Fruit fly (Drosophila melanogaster) whole organism, wandering third instar larva: ENCODE data around the gene Mvl.

Experiments used
- CG32264 ChIP-seq: fragments of 200-800 bp; sonication (Bioruptor generic); optimal IDR thresholded peaks from 2 replicates; lab custom pipeline; 2016; ENCODE audit warnings: missing biosample characterization, missing genetic modification characterization
- Dfd ChIP-seq: fragments of >200 bp; optimal IDR thresholded peaks from 2 replicates; lab custom pipeline; 2017; ENCODE audit warnings: missing biosample characterization, missing genetic modification characterization
- GATAd ChIP-seq: sonication (Bioruptor generic); optimal IDR thresholded peaks from 2 replicates; lab custom pipeline; 2016; ENCODE audit warnings: missing biosample characterization, missing genetic modification characterization
- Hr83 ChIP-seq: fragments of 200-300 bp; sonication (Bioruptor generic); optimal IDR thresholded peaks from 2 replicates; lab custom pipeline; 2016; ENCODE audit warnings: missing biosample characterization, mild to moderate bottlenecking, missing genetic modification characterization, moderate library complexity; ENCODE audit not compliant: poor library complexity, severe bottlenecking
- Mio ChIP-seq: sonication (Bioruptor generic); optimal IDR thresholded peaks from 2 replicates; lab custom pipeline; 2016; ENCODE audit warnings: missing biosample characterization, missing genetic modification characterization
- OdsH ChIP-seq: fragments of 200-800 bp; sonication (Bioruptor generic); optimal IDR thresholded peaks from 2 replicates; lab custom pipeline; 2016; ENCODE audit warnings: missing biosample characterization, mild to moderate bottlenecking, missing genetic modification characterization
- dl ChIP-seq, 2 experiments: fragments of 175-275, 200-275 bp in 1 of 2; fragments of 200-275 bp in 1 of 2; sonication (Bioruptor generic); optimal IDR thresholded peaks; lab custom pipeline; 2018; ENCODE audit warnings: mild to moderate bottlenecking in 2 of 2, missing biosample characterization in 2 of 2, missing genetic modification characterization in 2 of 2, moderate library complexity in 2 of 2; ENCODE audit not compliant: partially characterized antibody in 2 of 2, insufficient read depth in 1 of 2
- lola ChIP-seq: fragments of >200 bp; optimal IDR thresholded peaks from 2 replicates; lab custom pipeline; 2017; ENCODE audit warnings: missing biosample characterization, missing genetic modification characterization
- usp ChIP-seq: fragments of >200 bp; optimal IDR thresholded peaks from 2 replicates; lab custom pipeline; 2017; ENCODE audit warnings: missing biosample characterization, missing genetic modification characterization

- TF ChIP-seq lola (GFP tag; lab: Kevin White, UChicago) (no peak), usp (GFP tag; lab: Kevin White, UChicago) (no peak), GATAd (no peak), Hr83 (GFP tag; lab: Kevin White, UChicago) (no peak), CG32264 (GFP tag; lab: Kevin White, UChicago) (no peak), OdsH (GFP tag; lab: Kevin White, UChicago) (no peak), dl (GFP tag; optimal IDR thresholded peaks at IDR 0.05; lab: Kevin White, UChicago; ENCODE audit: insufficient read depth in 1 of 2, partially characterized antibody in 2 of 2) (no peak), Dfd (no peak), Mio (GFP tag; lab: Kevin White, UChicago) (no peak)
These were observed 6.1 kb upstream of the Mvl start for dm6 chr3R:21066469-21067284.
